Worm (Caenorhabditis elegans): ENCODE measurements around the gene dhs-29.
A peak's percentile ranks its signal among the peaks of the same experiment; 100 is the strongest.

The dhs-29 gene

DNA sequence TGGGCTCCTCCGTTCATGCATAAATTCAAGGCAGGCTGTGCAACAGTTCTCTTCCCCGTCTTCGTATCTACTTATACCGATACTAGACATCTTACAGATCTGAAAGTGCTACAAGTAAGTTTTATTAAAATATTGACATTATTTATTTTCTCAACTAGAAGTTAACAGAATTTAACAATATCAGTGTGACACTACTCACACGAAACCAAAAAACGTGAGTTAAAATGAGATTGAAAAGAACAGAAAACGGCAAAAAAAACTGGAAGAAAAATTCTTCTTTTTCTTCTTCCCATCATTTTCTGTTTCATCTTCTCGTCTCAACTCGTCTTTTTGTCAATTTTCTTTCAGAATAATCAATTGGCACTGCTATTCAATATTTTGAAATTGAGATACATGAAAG is 7.8 kb downstream of the dhs-29 start, which contains the start of gene F27D9.12:
Gene F27D9.12, minus strand, starts transcription at position 101 of the 400 bp plus-strand sequence.
- TF ChIP-seq repo-1 (tag; optimal IDR thresholded peaks at IDR 0.05) (peak; percentile 22), unc-130 (GFP tag; optimal IDR thresholded peaks at IDR 0.05) (no peak)

DNA sequence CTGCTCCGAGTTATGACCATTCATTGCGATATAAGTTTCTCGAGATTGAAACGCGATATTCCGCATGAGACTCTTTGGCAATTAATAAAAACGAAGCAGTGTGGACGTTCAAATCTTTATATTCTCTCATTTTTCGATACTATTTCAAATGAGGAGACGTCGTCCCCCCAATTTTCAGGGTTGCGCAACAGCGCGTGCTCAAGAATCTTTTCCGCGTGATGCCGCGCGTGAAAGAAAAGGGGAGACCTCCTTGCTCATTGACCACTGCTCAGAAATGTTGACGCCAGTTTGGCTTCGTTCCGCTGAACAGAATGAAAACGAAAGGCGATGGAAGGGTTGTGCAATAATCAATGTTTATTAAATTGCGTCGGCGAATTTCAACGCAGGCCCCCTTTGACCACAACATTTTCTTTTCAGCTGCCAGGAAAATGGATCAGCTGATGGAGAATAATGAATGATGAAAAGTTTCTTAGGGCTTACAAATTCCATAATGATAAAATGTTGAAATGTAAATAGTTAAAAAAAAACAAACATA is 9.2 kb downstream of the dhs-29 start:
- TF ChIP-seq rec-8 (tag; optimal IDR thresholded peaks at IDR 0.05) = no peak
- no peak for TF ChIP-seq rcor-1 (GFP tag; IDR thresholded peaks at IDR 0.05)
- no peak for TF ChIP-seq cebp-1 (GFP tag; IDR thresholded peaks at IDR 0.05)
- TF ChIP-seq cebp-1 (tag; optimal IDR thresholded peaks at IDR 0.05) = peak; percentile 1
- TF ChIP-seq pbrm-1 (GFP tag; IDR thresholded peaks at IDR 0.05) = no peak

- TF ChIP-seq lag-1 (GFP tag; IDR thresholded peaks at IDR 0.05) (no peak), akir-1 (GFP tag; optimal IDR thresholded peaks at IDR 0.05) (no peak), nhr-120 (GFP tag; IDR thresholded peaks at IDR 0.05) (no peak), lin-26 (GFP tag; IDR thresholded peaks at IDR 0.05) (no peak), efl-1 (GFP tag; optimal IDR thresholded peaks at IDR 0.05) (no peak), F49E8.2 (tag; optimal IDR thresholded peaks at IDR 0.05; ENCODE audit: insufficient read depth) (no peak), nhr-90 (tag; optimal IDR thresholded peaks at IDR 0.05) (no peak), zfh-2 (GFP tag; conservative IDR thresholded peaks at IDR 0.05) (peak; percentile 69), ceh-79 (tag; optimal IDR thresholded peaks at IDR 0.05) (no peak), rcor-1 (GFP tag; IDR thresholded peaks at IDR 0.05) (no peak), mxl-1 (tag; optimal IDR thresholded peaks at IDR 0.05) (no peak), lsl-1 (GFP tag; optimal IDR thresholded peaks at IDR 0.05) (no peak), dox-1 (GFP tag; IDR thresholded peaks at IDR 0.05) (0 out of 2 replicates have a peak, but pooled peaks have one; percentile 4), F55B11.4 (tag; optimal IDR thresholded peaks at IDR 0.05; ENCODE audit: borderline replicate concordance, insufficient read depth) (no peak), atf-7 (tag; optimal IDR thresholded peaks at IDR 0.05) (no peak), zim-3 (tag; optimal IDR thresholded peaks at IDR 0.05) (no peak), hlh-12 (tag; optimal IDR thresholded peaks at IDR 0.05) (no peak), Y53G8AR.9 (GFP tag; conservative IDR thresholded peaks at IDR 0.05) (no peak), tlf-1 (GFP tag; optimal IDR thresholded peaks at IDR 0.05) (no peak), cebp-1 (GFP tag; IDR thresholded peaks at IDR 0.05) (peak; percentile 31; the same call in 1 of the 2 replicates), cebp-1 (tag; optimal IDR thresholded peaks at IDR 0.05) (peak; percentile 81), ceh-91 (GFP tag; IDR thresholded peaks at IDR 0.05) (no peak), sptf-2 (GFP tag; optimal IDR thresholded peaks at IDR 0.05) (no peak)
Observed at ce11 chrX:7653708-7654390, 10.9 kb downstream of the dhs-29 start.

DNA sequence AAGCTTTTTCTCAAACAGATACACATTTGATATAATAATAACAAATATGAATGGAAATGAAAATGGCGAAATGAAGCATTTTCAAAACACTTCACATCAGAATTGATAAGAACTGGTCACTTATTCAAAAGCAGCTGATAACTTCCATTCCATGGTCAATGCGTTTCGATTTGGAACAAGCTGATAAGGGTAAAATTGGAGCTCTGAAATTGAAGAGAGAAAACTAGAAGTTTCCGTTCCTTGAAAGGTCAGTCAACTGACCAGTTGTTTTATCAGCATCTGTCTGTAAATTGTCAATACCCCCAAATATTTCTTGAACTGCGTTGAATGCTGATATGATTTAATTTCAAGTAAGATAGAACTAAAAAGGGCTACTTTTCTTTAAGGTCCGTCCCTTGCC is 12.4 kb downstream of the dhs-29 start:
- TF ChIP-seq snpc-4 (GFP tag; optimal IDR thresholded peaks at IDR 0.05) (no peak), snpc-4 (tag; optimal IDR thresholded peaks at IDR 0.05) (no peak), F57A8.1 (GFP tag; optimal IDR thresholded peaks at IDR 0.05) (no peak), egl-18 (GFP tag; IDR thresholded peaks at IDR 0.05) (no peak), hmg-20 (GFP tag; IDR thresholded peaks at IDR 0.05) (no peak), ztf-3 (GFP tag; optimal IDR thresholded peaks at IDR 0.05) (no peak), lag-1 (GFP tag; IDR thresholded peaks at IDR 0.05) (no peak), madf-8 (GFP tag; conservative IDR thresholded peaks at IDR 0.05) (no peak), K11D2.4 (GFP tag; IDR thresholded peaks at IDR 0.05) (no peak), nhr-80 (tag; optimal IDR thresholded peaks at IDR 0.05) (no peak), unc-62 (GFP tag; optimal IDR thresholded peaks at IDR 0.05) (no peak)
